Fruit fly (Drosophila melanogaster) whole organism: ENCODE data around the gene pum.

ENCODE experiments used
- CG8478 ChIP-seq: fragments of >200 bp; optimal IDR thresholded peaks from 2 replicates; lab custom pipeline; 2018; ENCODE audit warnings: inconsistent platforms
- Dll ChIP-seq: fragments of >200 bp; optimal IDR thresholded peaks from 2 replicates; lab custom pipeline; 2017
- EcR ChIP-seq, 2 experiments: fragments of >200 bp; optimal IDR thresholded peaks; 2 replicates each; lab custom pipeline; 2017; ENCODE audit warnings: missing biosample characterization in 2 of 2, missing genetic modification characterization in 2 of 2, missing genetic modification reagents in 2 of 2
- psq ChIP-seq: fragments of >200 bp; optimal IDR thresholded peaks from 2 replicates; lab custom pipeline; 2017
- usp ChIP-seq: fragments of >200 bp; optimal IDR thresholded peaks from 2 replicates; lab custom pipeline; 2017; ENCODE audit warnings: missing biosample characterization, missing genetic modification characterization, mixed read lengths

dm6 chr3R:9232346-9232745 is 5.1 kb downstream of the pum start:
- TF ChIP-seq usp (GFP tag; lab: Kevin White, UChicago) = no peak
- no peak for TF ChIP-seq EcR (GFP tag; optimal IDR thresholded peaks at IDR 0.05; lab: Kevin White, UChicago)
- TF ChIP-seq CG8478 (lab: Kevin White, UChicago) = no peak
- no peak for TF ChIP-seq Dll (lab: Kevin White, UChicago)
- TF ChIP-seq psq (lab: Kevin White, UChicago) = no peak
